Worm (Caenorhabditis elegans) whole organism, late embryonic: ENCODE measurements around the gene enol-1.

Experiments used
- C08G9.2 ChIP-seq: sonication (generic microtip); optimal IDR thresholded peaks from 2 replicates; lab custom pipeline; 2016; ENCODE audit warnings: mild to moderate bottlenecking, missing genetic modification characterization, moderate library complexity, missing compliant biosample characterization
- K02D7.2 ChIP-seq: sonication (generic microtip); optimal IDR thresholded peaks from 2 replicates; lab custom pipeline; 2017; ENCODE audit warnings: mild to moderate bottlenecking, missing genetic modification characterization, missing compliant biosample characterization
- K09A11.1 ChIP-seq: sonication (generic microtip); optimal IDR thresholded peaks from 2 replicates; lab custom pipeline; 2017; ENCODE audit warnings: antibody characterized with exemption, mild to moderate bottlenecking, missing genetic modification characterization, missing compliant biosample characterization; ENCODE audit not compliant: insufficient read depth
- T23F11.4 ChIP-seq: fragments of 200-800 bp; sonication (Bioruptor generic); optimal IDR thresholded peaks from 2 replicates; lab custom pipeline; 2018; ENCODE audit warnings: mild to moderate bottlenecking, missing genetic modification characterization, missing compliant biosample characterization
- ama-1 ChIP-seq: fragments of 150-350 bp; optimal IDR thresholded peaks from 2 replicates; lab custom pipeline; 2014
- ceh-14 ChIP-seq: sonication (generic microtip); optimal IDR thresholded peaks from 2 replicates; lab custom pipeline; 2016; ENCODE audit warnings: missing genotype, missing genetic modification characterization, missing compliant biosample characterization
- ceh-19 ChIP-seq: fragments of 200-800 bp; sonication (Bioruptor generic); optimal IDR thresholded peaks from 2 replicates; lab custom pipeline; 2018; ENCODE audit warnings: mild to moderate bottlenecking, missing genetic modification characterization, missing compliant biosample characterization
- ceh-24 ChIP-seq: sonication (generic microtip); optimal IDR thresholded peaks from 2 replicates; lab custom pipeline; 2016; ENCODE audit warnings: mild to moderate bottlenecking, missing genetic modification characterization, missing compliant biosample characterization
- ceh-34 ChIP-seq: sonication (generic microtip); optimal IDR thresholded peaks from 2 replicates; lab custom pipeline; 2016; ENCODE audit warnings: mild to moderate bottlenecking, missing genetic modification characterization, missing compliant biosample characterization
- ceh-45 ChIP-seq: fragments of 200-800 bp; sonication (Bioruptor generic); IDR thresholded peaks from 2 replicates; pipeline ENCODE4 v1.3.6; 2022; ENCODE audit warnings: missing genetic modification reagents, missing genetic modification characterization, missing compliant biosample characterization
- ceh-48 ChIP-seq: sonication (generic microtip); optimal IDR thresholded peaks from 2 replicates; lab custom pipeline; 2016; ENCODE audit warnings: missing genetic modification characterization, inconsistent platforms, missing compliant biosample characterization
- che-1 ChIP-seq: sonication (generic microtip); optimal IDR thresholded peaks from 2 replicates; lab custom pipeline; 2016; ENCODE audit warnings: mild to moderate bottlenecking, missing genetic modification characterization, missing compliant biosample characterization
- dve-1 ChIP-seq: sonication (generic microtip); optimal IDR thresholded peaks from 2 replicates; lab custom pipeline; 2017; ENCODE audit warnings: antibody characterized with exemption, mild to moderate bottlenecking, missing genetic modification characterization, missing compliant biosample characterization
- ets-4 ChIP-seq: sonication (generic microtip); optimal IDR thresholded peaks from 2 replicates; lab custom pipeline; 2016; ENCODE audit warnings: missing genetic modification characterization, missing compliant biosample characterization
- eyg-1 ChIP-seq: sonication (generic microtip); optimal IDR thresholded peaks from 2 replicates; lab custom pipeline; 2016; ENCODE audit warnings: missing genotype, missing genetic modification characterization, missing compliant biosample characterization
- fax-1 ChIP-seq: sonication (generic microtip); optimal IDR thresholded peaks from 2 replicates; lab custom pipeline; 2016; ENCODE audit warnings: missing genotype, missing genetic modification characterization, missing compliant biosample characterization
- fkh-10 ChIP-seq: fragments of 150-350 bp; optimal IDR thresholded peaks from 2 replicates; lab custom pipeline; 2014; ENCODE audit warnings: missing biosample characterization, missing genetic modification reagents, missing genetic modification characterization
- fkh-6 ChIP-seq: sonication (generic microtip); optimal IDR thresholded peaks from 2 replicates; lab custom pipeline; 2016; ENCODE audit warnings: missing genetic modification characterization, missing compliant biosample characterization
- hlh-15 ChIP-seq: sonication (generic microtip); optimal IDR thresholded peaks from 2 replicates; lab custom pipeline; 2016; ENCODE audit warnings: missing genetic modification characterization, missing compliant biosample characterization
- hlh-8 ChIP-seq: sonication (generic microtip); optimal IDR thresholded peaks from 2 replicates; lab custom pipeline; 2016; ENCODE audit warnings: missing genotype, missing genetic modification characterization, missing compliant biosample characterization
- lim-6 ChIP-seq: sonication (generic microtip); optimal IDR thresholded peaks from 2 replicates; lab custom pipeline; 2016; ENCODE audit warnings: missing genetic modification characterization, missing compliant biosample characterization
- lin-11 ChIP-seq: fragments of 200-800 bp; sonication (Bioruptor generic); optimal IDR thresholded peaks from 2 replicates; lab custom pipeline; 2018; ENCODE audit warnings: mild to moderate bottlenecking, missing genetic modification characterization, missing compliant biosample characterization
- madf-2 ChIP-seq: sonication (generic microtip); optimal IDR thresholded peaks from 2 replicates; lab custom pipeline; 2017; ENCODE audit warnings: missing genetic modification characterization, missing compliant biosample characterization
- nfya-1 ChIP-seq: sonication (generic microtip); optimal IDR thresholded peaks from 2 replicates; lab custom pipeline; 2017; ENCODE audit warnings: missing genetic modification characterization, mild to moderate bottlenecking, missing compliant biosample characterization, antibody characterized with exemption, moderate library complexity
- nhr-11 ChIP-seq: fragments of 150-350 bp; optimal IDR thresholded peaks from 2 replicates; lab custom pipeline; 2014; ENCODE audit warnings: missing biosample characterization, missing genetic modification characterization
- pag-3 ChIP-seq: sonication (generic microtip); optimal IDR thresholded peaks from 2 replicates; lab custom pipeline; 2016; ENCODE audit warnings: missing compliant biosample characterization, missing genetic modification characterization, borderline replicate concordance
- pha-2 ChIP-seq: sonication (generic microtip); optimal IDR thresholded peaks from 2 replicates; lab custom pipeline; 2017; ENCODE audit warnings: mild to moderate bottlenecking, missing genetic modification characterization, missing compliant biosample characterization
- pha-4 ChIP-seq: fragments of 150-350 bp; optimal IDR thresholded peaks from 2 replicates; lab custom pipeline; 2018; ENCODE audit warnings: missing biosample characterization, missing genetic modification reagents, missing genetic modification characterization
- pqm-1 ChIP-seq: sonication (generic microtip); optimal IDR thresholded peaks from 2 replicates; lab custom pipeline; 2016; ENCODE audit warnings: missing genetic modification characterization, missing compliant biosample characterization
- pros-1 ChIP-seq: fragments of 150-350 bp; optimal IDR thresholded peaks from 2 replicates; lab custom pipeline; 2014; ENCODE audit warnings: missing biosample characterization, missing genetic modification reagents, missing genetic modification characterization
- rnt-1 ChIP-seq: sonication (generic microtip); optimal IDR thresholded peaks from 2 replicates; lab custom pipeline; 2016; ENCODE audit warnings: missing genetic modification characterization, missing compliant biosample characterization
- sdc-2 ChIP-seq: sonication (generic microtip); optimal IDR thresholded peaks from 2 replicates; lab custom pipeline; 2016; ENCODE audit warnings: missing genotype, missing genetic modification characterization, missing compliant biosample characterization
- sox-2 ChIP-seq: fragments of 200-800 bp; sonication (Bioruptor generic); IDR thresholded peaks from 2 replicates; pipeline ENCODE4 v1.3.6; 2022; ENCODE audit warnings: missing genetic modification reagents, missing genetic modification characterization, missing compliant biosample characterization
- sox-4 ChIP-seq: sonication (generic microtip); optimal IDR thresholded peaks from 2 replicates; lab custom pipeline; 2017; ENCODE audit warnings: mild to moderate bottlenecking, missing genetic modification characterization, inconsistent platforms, missing compliant biosample characterization
- tbx-2 ChIP-seq: sonication (generic microtip); optimal IDR thresholded peaks from 2 replicates; lab custom pipeline; 2016; ENCODE audit warnings: missing genetic modification characterization, missing compliant biosample characterization
- unc-3 ChIP-seq, 2 experiments: fragments of 200-800 bp in 1 of 2; sonication (Bioruptor generic) in 1 of 2; sonication (generic microtip) in 1 of 2; conservative IDR thresholded peaks in 1 of 2; optimal IDR thresholded peaks in 1 of 2; 2 replicates each; pipeline versions ENCODE4 v1.3.6 to Lab custom; 2016 to 2022; ENCODE audit warnings: missing compliant biosample characterization in 2 of 2, missing genetic modification characterization in 2 of 2, missing genetic modification reagents in 1 of 2
- unc-42 ChIP-seq: sonication (generic microtip); optimal IDR thresholded peaks from 2 replicates; lab custom pipeline; 2016; ENCODE audit warnings: missing genotype, missing genetic modification characterization, missing compliant biosample characterization
- unc-55 ChIP-seq: sonication (generic microtip); optimal IDR thresholded peaks from 2 replicates; lab custom pipeline; 2017; ENCODE audit warnings: missing biosample characterization, missing genetic modification reagents, missing genetic modification characterization
- unc-86 ChIP-seq: sonication (generic microtip); optimal IDR thresholded peaks from 2 replicates; lab custom pipeline; 2016; ENCODE audit warnings: missing genetic modification characterization, missing compliant biosample characterization
- zip-5 ChIP-seq: sonication (generic microtip); optimal IDR thresholded peaks from 2 replicates; lab custom pipeline; 2016; ENCODE audit warnings: missing genetic modification characterization, missing compliant biosample characterization
- ztf-16 ChIP-seq: sonication (generic microtip); optimal IDR thresholded peaks from 2 replicates; lab custom pipeline; 2017; ENCODE audit warnings: missing genetic modification characterization, missing compliant biosample characterization

The enol-1 gene

ce11 chrII:8898582-8899356, 32.0 kb upstream of the enol-1 start:
- TF ChIP-seq unc-55 (GFP tag; lab: Kevin White, UChicago) (peak; percentile 6), pqm-1 (tag; lab: Kevin White, UChicago) (no peak), ceh-34 (tag; lab: Kevin White, UChicago) (peak; percentile 52), tbx-2 (tag; lab: Kevin White, UChicago) (peak; percentile 15), ceh-19 (peak; percentile 52), fax-1 (tag; lab: Kevin White, UChicago) (no peak), unc-3 (GFP tag; conservative IDR thresholded peaks at IDR 0.05; lab: Robert Waterston, UW) (no peak), unc-3 (tag; optimal IDR thresholded peaks at IDR 0.05; lab: Kevin White, UChicago) (no peak), lin-11 (tag; lab: Kevin White, UChicago) (no peak), pag-3 (no peak), unc-42 (tag; lab: Kevin White, UChicago) (peak; percentile 29), ceh-48 (tag; lab: Kevin White, UChicago) (no peak), C08G9.2 (tag; lab: Kevin White, UChicago) (no peak)

- TF ChIP-seq nfya-1, result no peak
- no peak for TF ChIP-seq ceh-24 (tag; lab: Kevin White, UChicago)
- no peak for TF ChIP-seq sox-2 (GFP tag; lab: Robert Waterston, UW)
- no peak for TF ChIP-seq fax-1 (tag; lab: Kevin White, UChicago)
- no peak for TF ChIP-seq unc-55 (GFP tag; lab: Kevin White, UChicago)
- no peak for TF ChIP-seq eyg-1 (tag; lab: Kevin White, UChicago)
- no peak for TF ChIP-seq pha-4
- no peak for TF ChIP-seq che-1 (tag; lab: Kevin White, UChicago)
- TF ChIP-seq nhr-11 (tag; lab: Kevin White, UChicago), result no peak
- peak; percentile 24 for TF ChIP-seq ceh-34 (tag; lab: Kevin White, UChicago)
- TF ChIP-seq sox-4 (tag; lab: Kevin White, UChicago), result no peak
- no peak for TF ChIP-seq ama-1 (lab: Kevin White, UChicago)
- TF ChIP-seq K09A11.1 (tag; lab: Kevin White, UChicago), result no peak
- no peak for TF ChIP-seq K02D7.2 (tag; lab: Kevin White, UChicago)
- TF ChIP-seq ceh-19, result no peak
- TF ChIP-seq fkh-6, result no peak
- no peak for TF ChIP-seq pag-3
- no peak for TF ChIP-seq ceh-48 (tag; lab: Kevin White, UChicago)
- TF ChIP-seq tbx-2 (tag; lab: Kevin White, UChicago), result peak; percentile 30
- TF ChIP-seq hlh-8 (tag; lab: Kevin White, UChicago), result no peak
- TF ChIP-seq lim-6, result no peak
- TF ChIP-seq pha-2 (tag; lab: Kevin White, UChicago), result peak; percentile 29
- TF ChIP-seq, all 69 proteins: peak for 3
These were observed 31.4 kb upstream of the enol-1 start for ce11 chrII:8899357-8899748.

ce11 chrII:8903871-8904270, 26.9 kb upstream of the enol-1 start:
- TF ChIP-seq dve-1 (tag; lab: Kevin White, UChicago), result no peak
- no peak for TF ChIP-seq zip-5 (tag; lab: Kevin White, UChicago)
- no peak for TF ChIP-seq pha-4
- no peak for TF ChIP-seq pag-3
- TF ChIP-seq T23F11.4 (GFP tag; lab: Kevin White, UChicago), result no peak
- TF ChIP-seq C08G9.2 (tag; lab: Kevin White, UChicago), result no peak

ce11 chrII:8911929-8912328, 18.9 kb upstream of the enol-1 start, which contains the start of gene B0457.4:
Gene B0457.4, minus strand, starts transcription at chrII:8912029.
- TF ChIP-seq ceh-45 (GFP tag; lab: Robert Waterston, UW), result no peak
- TF ChIP-seq pros-1 (tag; lab: Kevin White, UChicago), result no peak
- no peak for TF ChIP-seq rnt-1 (tag; lab: Kevin White, UChicago)
- TF ChIP-seq unc-86 (tag; lab: Kevin White, UChicago), result no peak
- TF ChIP-seq pha-4, result no peak
- TF ChIP-seq ets-4 (tag; lab: Kevin White, UChicago), result no peak
- no peak for TF ChIP-seq tbx-2 (tag; lab: Kevin White, UChicago)
- no peak for TF ChIP-seq hlh-15 (tag; lab: Kevin White, UChicago)
- no peak for TF ChIP-seq madf-2
- TF ChIP-seq sdc-2 (tag; lab: Kevin White, UChicago), result no peak
- no peak for TF ChIP-seq ceh-14 (tag; lab: Kevin White, UChicago)
- TF ChIP-seq ztf-16, result no peak
- TF ChIP-seq fkh-10, result no peak
- no peak for TF ChIP-seq dve-1 (tag; lab: Kevin White, UChicago)
- TF ChIP-seq ceh-24 (tag; lab: Kevin White, UChicago), result no peak
